Fruit fly (Drosophila melanogaster) whole organism: ENCODE measurements around the gene CG43390.

Source experiments
- CG8478 ChIP-seq: fragments of >200 bp; optimal IDR thresholded peaks from 2 replicates; lab custom pipeline; 2018; ENCODE audit warnings: inconsistent platforms
- Dll ChIP-seq: fragments of >200 bp; optimal IDR thresholded peaks from 2 replicates; lab custom pipeline; 2017
- EcR ChIP-seq, 2 experiments: fragments of >200 bp; optimal IDR thresholded peaks; 2 replicates each; lab custom pipeline; 2017; ENCODE audit warnings: missing biosample characterization in 2 of 2, missing genetic modification characterization in 2 of 2, missing genetic modification reagents in 2 of 2
- pan ChIP-seq: fragments of >200 bp; optimal IDR thresholded peaks from 2 replicates; lab custom pipeline; 2017
- psq ChIP-seq: fragments of >200 bp; optimal IDR thresholded peaks from 2 replicates; lab custom pipeline; 2017
- usp ChIP-seq: fragments of >200 bp; optimal IDR thresholded peaks from 2 replicates; lab custom pipeline; 2017; ENCODE audit warnings: missing biosample characterization, missing genetic modification characterization, mixed read lengths

Gene CG43390

DNA sequence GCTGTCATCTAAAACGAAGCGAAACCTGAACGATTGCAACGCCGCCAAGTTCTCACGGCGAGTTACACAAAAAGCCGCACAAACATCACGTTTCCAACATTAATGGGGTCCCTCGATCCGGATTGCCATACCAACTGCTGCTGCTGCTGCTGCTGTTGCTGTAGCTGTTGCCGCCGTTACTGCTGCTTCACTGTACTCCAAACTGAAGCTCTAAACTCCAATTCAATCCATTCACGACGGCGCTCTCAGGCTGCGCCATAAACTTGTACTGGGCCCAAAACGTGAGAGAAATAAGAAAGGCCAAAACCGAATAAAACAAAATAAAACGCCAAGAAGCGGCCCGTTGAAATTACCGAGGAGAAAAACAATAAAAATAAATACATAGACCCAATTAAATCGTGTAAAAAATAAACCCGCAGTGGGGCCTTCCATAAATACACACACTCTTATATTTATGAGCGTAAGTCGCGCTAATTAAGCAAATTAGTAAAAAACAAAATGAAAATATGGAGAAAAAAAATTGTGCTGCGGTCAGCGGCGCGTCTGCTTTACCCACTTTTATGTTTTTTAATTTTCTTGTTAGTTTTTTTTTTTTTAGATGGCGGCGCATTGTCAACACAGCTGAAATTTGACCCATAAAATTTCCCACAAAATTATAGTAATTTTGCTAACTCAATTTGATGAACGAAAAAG lies 32.3 kb downstream of the CG43390 start:
- TF ChIP-seq usp (GFP tag; lab: Kevin White, UChicago) (no peak), CG8478 (no peak), pan (lab: Kevin White, UChicago) (no peak), EcR (GFP tag; optimal IDR thresholded peaks at IDR 0.05; lab: Kevin White, UChicago) (no peak), psq (no peak), Dll (lab: Kevin White, UChicago) (no peak)

DNA sequence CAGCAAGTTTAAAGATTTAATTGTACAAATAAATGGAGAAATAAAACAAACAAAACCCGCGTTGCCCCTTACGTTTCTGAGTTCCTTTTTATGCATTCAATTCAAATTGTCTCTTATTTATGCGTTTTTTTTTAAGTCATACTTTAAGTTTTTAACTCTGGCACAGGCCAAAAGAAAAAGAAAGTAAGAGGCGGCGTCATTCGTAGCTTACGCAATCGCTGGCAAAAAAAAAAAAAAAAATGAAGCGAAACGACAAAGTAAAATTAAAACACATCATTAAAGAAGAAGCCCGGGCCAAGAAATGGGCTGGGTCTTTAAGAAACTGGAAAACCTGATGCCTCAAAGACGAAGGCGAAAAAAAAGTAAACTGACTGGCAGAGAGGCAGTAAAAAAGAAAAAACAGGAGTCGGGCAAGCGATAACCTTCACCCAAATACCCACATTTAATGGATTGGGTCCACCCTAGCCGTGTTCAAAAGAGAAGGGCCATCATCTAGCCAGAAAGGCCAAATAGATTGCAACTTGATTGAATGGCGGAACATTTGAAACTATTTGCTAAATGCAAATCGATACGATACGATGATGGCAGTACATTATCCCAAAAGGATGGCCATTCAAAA lies 36.0 kb downstream of the CG43390 start:
- no peak for TF ChIP-seq pan (lab: Kevin White, UChicago)
- no peak for TF ChIP-seq EcR (GFP tag; optimal IDR thresholded peaks at IDR 0.05; lab: Kevin White, UChicago)
- no peak for TF ChIP-seq psq
- TF ChIP-seq CG8478: no peak
- no peak for TF ChIP-seq Dll (lab: Kevin White, UChicago)

DNA sequence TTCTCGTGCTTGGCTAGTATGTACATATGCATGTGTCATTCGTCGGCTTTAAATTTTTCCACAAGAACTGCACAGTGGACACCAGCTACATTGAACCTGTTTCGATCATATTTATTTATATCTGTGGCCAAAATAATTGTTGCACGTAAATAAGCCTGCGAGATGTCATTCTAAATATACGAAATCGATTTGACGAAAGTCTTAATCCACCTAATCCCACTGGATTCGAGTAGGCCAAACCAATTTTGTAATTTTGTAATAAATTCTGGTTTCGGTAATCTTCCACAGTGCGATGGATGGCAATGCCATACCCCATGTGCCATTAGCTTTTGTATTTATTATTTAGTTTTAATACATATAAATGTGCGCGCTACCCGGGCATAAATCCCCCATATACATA lies 36.8 kb downstream of the CG43390 start:
- TF ChIP-seq usp (GFP tag; lab: Kevin White, UChicago) (no peak), CG8478 (no peak), Dll (lab: Kevin White, UChicago) (no peak), pan (lab: Kevin White, UChicago) (no peak), EcR (GFP tag; optimal IDR thresholded peaks at IDR 0.05; lab: Kevin White, UChicago) (no peak), psq (no peak)

DNA sequence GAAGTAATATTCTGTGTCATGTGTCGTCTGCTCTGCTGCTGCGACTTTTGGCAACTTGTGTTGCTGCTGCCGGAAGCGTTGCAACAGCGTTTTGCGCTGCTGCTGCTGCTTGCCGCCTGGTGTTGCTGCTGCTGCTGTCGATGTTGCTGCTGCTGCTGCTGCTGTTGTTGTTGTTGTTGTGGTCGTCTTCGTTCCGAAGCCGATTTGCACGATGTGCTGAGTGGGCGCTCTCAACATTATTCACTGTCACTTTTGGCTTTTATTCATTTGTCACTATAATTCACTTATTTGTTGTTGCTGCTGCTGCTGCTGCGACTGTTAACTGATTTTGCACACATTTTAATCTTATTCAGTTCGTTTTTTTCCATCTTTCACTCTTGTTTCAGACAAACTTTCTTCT lies 37.3 kb downstream of the CG43390 start:
- TF ChIP-seq CG8478 (no peak), psq (no peak)

DNA sequence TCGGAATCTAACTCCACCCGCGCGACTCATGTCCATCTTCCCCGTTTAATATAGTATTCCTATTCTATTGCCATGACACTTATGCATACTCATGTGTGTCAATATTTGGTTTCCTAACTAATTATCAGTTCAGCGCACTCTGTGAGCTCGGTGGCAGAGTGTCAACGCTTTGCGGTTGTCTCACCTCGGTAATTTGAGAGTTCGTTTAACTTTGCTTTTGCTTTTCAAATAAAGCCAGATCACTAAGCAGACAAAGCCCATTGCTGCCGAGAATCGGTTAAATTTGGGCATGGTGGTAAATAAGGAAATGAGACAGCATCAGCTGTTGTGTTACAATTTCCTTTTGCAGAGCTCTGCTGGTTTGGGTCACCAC lies 39.4 kb downstream of the CG43390 start:
- no peak for TF ChIP-seq CG8478
- no peak for TF ChIP-seq usp (GFP tag; lab: Kevin White, UChicago)
- no peak for TF ChIP-seq pan (lab: Kevin White, UChicago)
- TF ChIP-seq Dll (lab: Kevin White, UChicago): no peak
- TF ChIP-seq EcR (GFP tag; optimal IDR thresholded peaks at IDR 0.05; lab: Kevin White, UChicago): no peak
- no peak for TF ChIP-seq psq

DNA sequence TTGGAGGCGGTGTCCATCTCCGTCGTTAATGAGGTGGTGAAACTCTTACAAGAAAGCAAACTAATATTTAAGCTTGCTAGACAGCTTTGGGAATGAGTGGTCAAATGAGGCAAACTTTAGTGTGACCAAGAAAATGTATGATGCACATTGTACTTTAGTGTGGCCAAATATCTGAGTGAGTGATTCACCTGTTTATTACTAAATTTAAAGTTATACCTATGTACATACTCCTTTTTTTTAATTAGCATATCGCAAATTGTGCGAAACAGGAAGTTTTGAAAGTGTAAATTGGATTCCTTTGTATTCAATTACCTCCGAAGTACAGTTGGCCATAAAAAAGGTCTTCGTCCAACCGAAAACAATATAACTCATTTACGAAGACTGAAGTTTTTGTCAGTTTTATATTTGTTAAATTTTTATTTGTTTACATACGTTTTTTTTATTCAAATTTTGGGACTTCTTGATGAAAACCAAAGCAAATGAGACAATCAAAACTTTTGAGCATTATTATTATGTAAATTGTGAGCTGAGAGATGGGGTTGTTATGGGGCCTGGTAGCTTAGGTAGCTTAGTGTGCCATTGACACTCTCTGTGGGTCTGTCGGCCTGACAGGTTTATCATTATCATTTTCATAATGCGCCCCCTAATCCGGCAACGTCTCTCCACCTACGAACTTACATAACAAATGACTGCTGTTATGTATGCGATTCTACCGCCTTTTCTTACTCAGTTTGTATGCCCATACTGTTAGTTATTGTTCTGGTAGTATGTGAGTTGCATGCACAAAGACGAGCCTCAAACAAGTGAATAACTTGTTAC lies 40.0 kb downstream of the CG43390 start:
- TF ChIP-seq CG8478: no peak
- TF ChIP-seq psq: no peak
- TF ChIP-seq Dll (lab: Kevin White, UChicago): no peak

DNA sequence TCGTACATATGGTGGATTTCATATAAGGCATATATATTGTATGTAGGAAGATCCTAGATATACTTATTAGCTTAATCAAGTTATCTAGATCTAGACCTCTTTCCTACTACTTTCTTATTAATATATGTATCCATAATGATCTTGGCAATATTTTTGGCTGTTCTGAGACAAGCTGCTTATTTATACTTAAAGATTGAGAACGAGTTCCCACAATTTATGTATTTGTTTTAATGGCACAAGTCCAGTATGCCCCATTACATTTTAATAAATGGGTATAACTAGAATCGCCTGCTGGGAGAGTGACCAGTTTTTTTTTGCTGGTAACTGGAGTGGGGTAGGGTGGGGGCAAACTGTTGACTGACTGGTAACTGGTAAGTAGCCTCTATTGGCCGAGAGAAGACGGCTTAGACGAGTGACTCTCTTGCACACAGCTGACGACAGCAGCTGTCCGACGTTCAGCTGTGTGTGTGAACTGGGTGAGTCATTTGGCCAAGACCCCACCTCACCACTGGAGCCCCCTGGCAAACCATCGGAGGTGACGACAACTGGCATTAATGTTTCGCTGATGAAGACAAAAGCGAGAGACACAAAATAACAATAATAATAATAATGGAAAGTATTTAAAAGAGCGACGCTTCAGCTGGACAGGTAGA lies 42.9 kb downstream of the CG43390 start:
- no peak for TF ChIP-seq Dll (lab: Kevin White, UChicago)

DNA sequence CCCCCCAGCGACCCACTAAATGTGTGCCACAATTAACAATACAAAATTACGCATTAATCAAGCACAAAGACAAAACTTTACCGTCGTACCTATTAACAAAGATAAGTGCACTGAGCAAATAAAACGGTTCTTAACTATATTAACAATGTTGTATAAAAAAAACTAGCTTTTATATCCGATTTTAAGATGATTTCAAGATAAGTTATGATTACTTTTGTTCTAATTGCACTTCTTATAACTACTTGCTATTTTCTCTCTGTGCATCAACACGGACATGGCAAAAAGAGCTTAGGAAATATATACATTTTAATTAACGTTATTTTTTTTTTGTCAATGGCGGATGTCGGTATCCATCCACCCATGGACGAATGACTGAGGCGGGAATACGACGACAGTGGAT lies 43.6 kb downstream of the CG43390 start:
- TF ChIP-seq EcR (GFP tag; optimal IDR thresholded peaks at IDR 0.05; lab: Kevin White, UChicago) (no peak), Dll (lab: Kevin White, UChicago) (no peak), usp (GFP tag; lab: Kevin White, UChicago) (no peak), CG8478 (no peak), psq (no peak), pan (lab: Kevin White, UChicago) (no peak)

DNA sequence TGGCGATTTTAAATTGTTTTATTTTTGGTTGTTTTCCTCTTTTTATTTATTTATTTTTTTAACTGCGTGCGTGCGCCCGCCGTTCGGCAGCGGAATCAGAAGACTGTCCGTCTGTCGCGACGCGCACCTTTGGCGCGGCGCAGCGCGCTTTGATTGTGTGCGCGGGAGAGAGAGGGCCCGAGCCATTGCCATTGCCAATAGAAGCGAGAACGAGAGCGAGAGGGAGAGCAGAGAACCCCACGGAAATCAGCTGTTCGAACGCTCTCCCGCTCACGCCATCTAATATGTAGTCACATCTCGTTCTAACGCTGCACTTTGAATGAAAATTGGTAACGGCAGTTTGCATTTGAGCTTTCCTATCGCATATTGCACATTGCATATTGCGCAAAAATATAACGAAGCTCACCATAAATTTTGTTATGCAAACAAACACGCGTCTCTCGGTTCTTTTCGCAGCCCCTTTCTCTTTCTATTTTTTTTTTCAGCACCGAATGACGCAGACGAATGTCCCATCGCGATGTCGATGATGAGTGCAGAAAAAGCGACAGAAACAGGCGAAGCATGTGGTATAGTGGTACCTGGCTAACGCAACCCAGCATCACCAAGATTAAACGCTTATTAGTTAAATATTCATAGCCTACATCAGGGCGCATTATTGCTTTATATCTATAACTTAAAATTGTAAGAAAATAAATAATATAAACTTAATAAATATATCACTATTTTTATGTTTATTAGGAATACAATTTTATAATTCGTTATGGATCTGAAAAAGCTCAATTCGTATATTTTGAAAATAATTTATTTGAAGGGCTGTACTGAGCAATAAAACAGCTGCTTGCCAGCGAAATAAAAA lies 45.1 kb downstream of the CG43390 start:
- no peak for TF ChIP-seq usp (GFP tag; lab: Kevin White, UChicago)
- TF ChIP-seq CG8478: no peak
- TF ChIP-seq EcR (GFP tag; optimal IDR thresholded peaks at IDR 0.05; lab: Kevin White, UChicago): no peak
- no peak for TF ChIP-seq pan (lab: Kevin White, UChicago)
- TF ChIP-seq psq: no peak

DNA sequence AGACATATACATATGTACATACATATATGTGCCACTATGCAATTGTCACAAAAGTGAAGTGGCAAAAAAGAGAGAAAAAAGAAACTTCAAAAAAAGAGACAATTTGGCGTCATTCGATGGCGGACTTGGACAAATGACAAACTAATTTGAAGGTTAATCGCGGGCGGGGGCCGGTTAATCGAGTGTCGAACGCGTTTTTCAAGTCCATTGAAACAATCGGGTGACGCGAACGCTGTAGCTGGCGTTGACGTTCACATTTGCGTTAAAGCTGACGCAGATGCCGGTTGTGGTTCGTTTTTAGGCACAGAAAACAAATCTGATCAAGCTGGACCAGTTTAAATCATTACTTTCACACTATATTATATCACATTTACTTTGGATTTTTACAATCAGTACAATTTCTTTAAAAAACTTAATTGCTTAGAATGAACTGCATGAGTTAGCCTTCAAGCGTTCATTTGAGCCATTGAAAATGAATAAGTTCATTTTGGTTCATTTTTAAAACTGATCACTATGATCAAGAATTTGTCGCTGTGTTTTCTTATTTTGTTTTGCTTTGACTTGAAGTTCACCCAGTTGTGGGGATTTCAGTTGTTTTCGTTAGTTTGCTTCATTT lies 45.9 kb downstream of the CG43390 start:
- TF ChIP-seq usp (GFP tag; lab: Kevin White, UChicago) (no peak), psq (no peak), CG8478 (no peak), pan (lab: Kevin White, UChicago) (no peak), Dll (lab: Kevin White, UChicago) (no peak), EcR (GFP tag; optimal IDR thresholded peaks at IDR 0.05; lab: Kevin White, UChicago) (no peak)

DNA sequence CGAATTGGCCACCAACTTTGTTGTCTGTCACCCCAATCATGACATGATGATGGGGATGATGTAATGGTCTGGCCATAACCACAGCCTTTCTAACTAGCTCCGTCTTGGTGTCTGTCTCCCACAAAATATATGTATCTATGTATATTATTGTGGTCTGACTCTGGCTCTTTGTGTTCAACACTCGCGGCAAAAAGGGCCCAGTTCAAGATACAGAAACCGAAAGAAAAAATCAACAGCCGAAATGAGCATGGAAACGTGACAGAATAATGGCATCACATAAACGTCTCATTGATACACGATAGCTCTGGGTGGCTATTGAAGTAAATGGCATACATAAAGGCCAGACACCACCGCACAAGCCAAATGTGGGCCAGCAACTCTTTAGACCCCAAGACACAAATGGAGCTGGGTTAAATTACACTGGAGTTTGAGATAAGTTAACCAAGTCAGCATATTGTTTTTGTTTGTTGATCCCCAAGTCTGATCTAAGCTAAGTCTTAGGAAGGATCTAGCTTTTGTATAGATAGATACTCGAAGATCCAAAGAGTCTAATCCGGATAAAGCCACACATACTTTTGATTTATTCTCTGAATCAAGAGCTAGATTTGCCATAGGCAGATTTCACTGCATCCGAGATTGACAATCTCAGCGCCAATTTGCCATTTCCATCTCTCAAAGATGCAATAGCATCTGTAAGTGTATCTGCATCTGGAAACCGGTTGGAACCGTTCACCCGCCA lies 47.6 kb downstream of the CG43390 start:
- TF ChIP-seq CG8478: no peak
- TF ChIP-seq EcR (GFP tag; optimal IDR thresholded peaks at IDR 0.05; lab: Kevin White, UChicago): no peak
- no peak for TF ChIP-seq pan (lab: Kevin White, UChicago)
- TF ChIP-seq Dll (lab: Kevin White, UChicago): no peak
- TF ChIP-seq psq: no peak
- TF ChIP-seq usp (GFP tag; lab: Kevin White, UChicago): no peak
